Worm (Caenorhabditis elegans) whole organism, late embryonic: ENCODE measurements around the gene ZK287.9.

Experiments
- F13H6.1 ChIP-seq: sonication (generic microtip); optimal IDR thresholded peaks from 2 replicates; lab custom pipeline; 2016; ENCODE audit warnings: missing genetic modification characterization, missing compliant biosample characterization
- K09A11.1 ChIP-seq: sonication (generic microtip); optimal IDR thresholded peaks from 2 replicates; lab custom pipeline; 2017; ENCODE audit warnings: antibody characterized with exemption, mild to moderate bottlenecking, missing genetic modification characterization, missing compliant biosample characterization; ENCODE audit not compliant: insufficient read depth
- ceh-30 ChIP-seq: fragments of 150-350 bp; optimal IDR thresholded peaks from 2 replicates; lab custom pipeline; 2014; ENCODE audit warnings: missing biosample characterization, missing genetic modification characterization
- ceh-9 ChIP-seq: sonication (generic microtip); optimal IDR thresholded peaks from 2 replicates; lab custom pipeline; 2016; ENCODE audit warnings: mild to moderate bottlenecking, missing genetic modification characterization, inconsistent platforms, missing compliant biosample characterization
- elt-2 ChIP-seq: sonication (generic microtip); optimal IDR thresholded peaks from 2 replicates; lab custom pipeline; 2016; ENCODE audit warnings: missing genetic modification reagents, missing genetic modification characterization, missing compliant biosample characterization
- ets-4 ChIP-seq: sonication (generic microtip); optimal IDR thresholded peaks from 2 replicates; lab custom pipeline; 2016; ENCODE audit warnings: missing genetic modification characterization, missing compliant biosample characterization
- gmeb-2 ChIP-seq: sonication (generic microtip); optimal IDR thresholded peaks from 2 replicates; lab custom pipeline; 2016; ENCODE audit warnings: missing genetic modification characterization, inconsistent platforms, missing compliant biosample characterization
- hlh-30 ChIP-seq: sonication (generic microtip); optimal IDR thresholded peaks from 2 replicates; lab custom pipeline; 2017; ENCODE audit warnings: antibody characterized with exemption, missing genetic modification characterization, missing compliant biosample characterization; ENCODE audit not compliant: insufficient read depth
- nfya-1 ChIP-seq: sonication (generic microtip); optimal IDR thresholded peaks from 2 replicates; lab custom pipeline; 2017; ENCODE audit warnings: missing genetic modification characterization, mild to moderate bottlenecking, missing compliant biosample characterization, antibody characterized with exemption, moderate library complexity
- pag-3 ChIP-seq: sonication (generic microtip); optimal IDR thresholded peaks from 2 replicates; lab custom pipeline; 2016; ENCODE audit warnings: missing compliant biosample characterization, missing genetic modification characterization, borderline replicate concordance
- pha-4 ChIP-seq: fragments of 150-350 bp; optimal IDR thresholded peaks from 2 replicates; lab custom pipeline; 2018; ENCODE audit warnings: missing biosample characterization, missing genetic modification reagents, missing genetic modification characterization
- pqm-1 ChIP-seq: sonication (generic microtip); optimal IDR thresholded peaks from 2 replicates; lab custom pipeline; 2016; ENCODE audit warnings: missing genetic modification characterization, missing compliant biosample characterization
- sox-4 ChIP-seq: sonication (generic microtip); optimal IDR thresholded peaks from 2 replicates; lab custom pipeline; 2017; ENCODE audit warnings: mild to moderate bottlenecking, missing genetic modification characterization, inconsistent platforms, missing compliant biosample characterization
- unc-86 ChIP-seq: sonication (generic microtip); optimal IDR thresholded peaks from 2 replicates; lab custom pipeline; 2016; ENCODE audit warnings: missing genetic modification characterization, missing compliant biosample characterization

DNA sequence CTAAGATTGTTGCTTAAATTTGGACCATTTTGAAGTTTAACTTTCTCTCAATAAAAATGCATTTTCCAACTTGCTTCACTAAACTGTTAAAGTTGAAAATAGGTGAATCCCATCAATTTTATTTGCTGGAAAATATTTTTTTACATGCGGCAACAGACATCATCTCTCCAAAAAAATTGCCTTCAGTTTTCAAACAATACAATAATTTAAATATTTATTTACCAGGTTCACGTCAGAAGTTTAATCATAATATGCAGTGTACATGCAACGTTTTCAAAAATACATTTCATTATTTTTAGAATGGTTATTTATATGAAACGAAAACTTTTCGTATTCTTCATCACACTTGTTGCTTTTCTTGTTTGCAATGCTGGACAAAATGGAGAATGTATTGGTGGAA, 48.2 kb upstream of the ZK287.9 start, which contains the start of gene T06E4.5:
- TF ChIP-seq nfya-1 (no peak), pqm-1 (tag; lab: Kevin White, UChicago) (no peak), ceh-30 (tag; lab: Kevin White, UChicago) (no peak), K09A11.1 (tag; lab: Kevin White, UChicago) (no peak), sox-4 (tag; lab: Kevin White, UChicago) (no peak), F13H6.1 (no peak), gmeb-2 (no peak), ets-4 (no peak), ceh-9 (tag; lab: Kevin White, UChicago) (no peak), pha-4 (tag; lab: Kevin White, UChicago) (no peak), unc-86 (tag; lab: Kevin White, UChicago) (no peak), hlh-30 (tag; lab: Kevin White, UChicago) (no peak), elt-2 (tag; lab: Kevin White, UChicago) (no peak), pag-3 (tag; lab: Kevin White, UChicago) (no peak)
